Worm (Caenorhabditis elegans) whole organism, L1 larva: ENCODE measurements around the gene nspd-2.

Source experiments
- C04F5.9 ChIP-seq: sonication (generic microtip); optimal IDR thresholded peaks from 2 replicates; lab custom pipeline; 2016; ENCODE audit warnings: missing genetic modification characterization, missing compliant biosample characterization
- Y116A8C.19 ChIP-seq: sonication (generic microtip); optimal IDR thresholded peaks from 2 replicates; lab custom pipeline; 2016; ENCODE audit warnings: missing compliant biosample characterization, missing genetic modification characterization, borderline replicate concordance
- aha-1 ChIP-seq: fragments of 150-350 bp; optimal IDR thresholded peaks from 2 replicates; lab custom pipeline; 2014; ENCODE audit warnings: missing biosample characterization, missing genetic modification characterization
- ama-1 ChIP-seq: fragments of 150-350 bp; optimal IDR thresholded peaks from 2 replicates; lab custom pipeline; 2014
- ceh-8 ChIP-seq: fragments of 200-800 bp; sonication (Bioruptor generic); optimal IDR thresholded peaks from 2 replicates; lab custom pipeline; 2018; ENCODE audit warnings: mild to moderate bottlenecking, missing genetic modification characterization, moderate library complexity, missing compliant biosample characterization
- ceh-82 ChIP-seq, 3 experiments: fragments of 150-350 bp in 1 of 3; sonication (generic microtip) in 2 of 3; optimal IDR thresholded peaks; 2 replicates each; lab custom pipeline; 2014 to 2017; ENCODE audit warnings: missing biosample characterization in 3 of 3, missing genetic modification characterization in 3 of 3
- ceh-90 ChIP-seq: sonication (generic microtip); optimal IDR thresholded peaks from 2 replicates; lab custom pipeline; 2016; ENCODE audit warnings: missing genetic modification characterization, missing compliant biosample characterization
- dsc-1 ChIP-seq: sonication (generic microtip); optimal IDR thresholded peaks from 2 replicates; lab custom pipeline; 2016; ENCODE audit warnings: mild to moderate bottlenecking, missing genetic modification characterization, missing compliant biosample characterization
- efl-1 ChIP-seq, 4 experiments: fragments of 150-350 bp; optimal IDR thresholded peaks in 3 of 4; peaks in 1 of 4; 1 replicate in 1 of 4; 2 replicates in 3 of 4; lab custom pipeline; 2014; ENCODE audit warnings: missing biosample characterization in 2 of 4, missing genetic modification characterization in 2 of 4, missing genetic modification reagents in 2 of 4
- efl-3 ChIP-seq: fragments of 200-800 bp; sonication (Bioruptor generic); optimal IDR thresholded peaks from 2 replicates; lab custom pipeline; 2018; ENCODE audit warnings: mild to moderate bottlenecking, missing genetic modification characterization, missing compliant biosample characterization
- egl-13 ChIP-seq: sonication (generic microtip); optimal IDR thresholded peaks from 2 replicates; lab custom pipeline; 2016; ENCODE audit warnings: missing genotype, missing genetic modification reagents, missing genetic modification characterization, missing compliant biosample characterization
- elt-3 ChIP-seq, 6 experiments: fragments of 150-350 bp in 1 of 6; sonication (generic microtip); optimal IDR thresholded peaks; 2 replicates each; lab custom pipeline; 2017 to 2018; ENCODE audit warnings: missing biosample characterization in 6 of 6, missing genetic modification characterization in 6 of 6, inconsistent platforms in 1 of 6
- fkh-10 ChIP-seq: sonication (generic microtip); optimal IDR thresholded peaks from 2 replicates; lab custom pipeline; 2017; ENCODE audit warnings: missing biosample characterization, missing genetic modification reagents, missing genetic modification characterization
- fkh-8 ChIP-seq: sonication (generic microtip); optimal IDR thresholded peaks from 2 replicates; lab custom pipeline; 2016; ENCODE audit warnings: mild to moderate bottlenecking, missing genetic modification characterization, missing compliant biosample characterization
- hlh-17 ChIP-seq: fragments of 200-800 bp; sonication (Bioruptor generic); optimal IDR thresholded peaks from 2 replicates; lab custom pipeline; 2018; ENCODE audit warnings: missing genetic modification characterization, mild to moderate bottlenecking, missing compliant biosample characterization, moderate library complexity, borderline replicate concordance
- hlh-4 ChIP-seq: sonication (generic microtip); optimal IDR thresholded peaks from 2 replicates; lab custom pipeline; 2016; ENCODE audit warnings: mild to moderate bottlenecking, missing genetic modification characterization, missing compliant biosample characterization
- hpl-2 ChIP-seq: fragments of 150-350 bp; optimal IDR thresholded peaks from 2 replicates; lab custom pipeline; 2014; ENCODE audit warnings: missing biosample characterization, missing genetic modification reagents, missing genetic modification characterization
- isw-1 ChIP-seq: fragments of 200-800 bp; sonication (Bioruptor generic); IDR thresholded peaks from 2 replicates; pipeline ENCODE4 v1.3.6; 2022; ENCODE audit warnings: missing genetic modification characterization, missing compliant biosample characterization
- lin-13 ChIP-seq: fragments of 150-350 bp; optimal IDR thresholded peaks from 2 replicates; lab custom pipeline; 2014; ENCODE audit warnings: missing biosample characterization, missing genetic modification reagents, missing genetic modification characterization
- lin-14 ChIP-seq: fragments of 200-800 bp; sonication (Bioruptor generic); optimal IDR thresholded peaks from 2 replicates; lab custom pipeline; 2018; ENCODE audit warnings: mild to moderate bottlenecking, missing genetic modification characterization, moderate library complexity, missing compliant biosample characterization
- lin-15B ChIP-seq: fragments of 150-350 bp; sonication (generic microtip); optimal IDR thresholded peaks from 3 replicates; lab custom pipeline; 2014; ENCODE audit warnings: missing biosample characterization, missing genetic modification characterization
- lin-35 ChIP-seq, 2 experiments: fragments of 150-350 bp; optimal IDR thresholded peaks; 2 replicates each; lab custom pipeline; 2014; ENCODE audit warnings: missing biosample characterization in 2 of 2, missing genetic modification characterization in 2 of 2, missing genetic modification reagents in 2 of 2
- lir-3 ChIP-seq: sonication (generic microtip); optimal IDR thresholded peaks from 2 replicates; lab custom pipeline; 2016; ENCODE audit warnings: mild to moderate bottlenecking, missing genetic modification characterization, moderate library complexity, missing compliant biosample characterization; ENCODE audit not compliant: poor library complexity
- lsy-2 ChIP-seq, 2 experiments: fragments of 150-350 bp; optimal IDR thresholded peaks; 2 replicates each; lab custom pipeline; 2014; ENCODE audit warnings: missing biosample characterization in 2 of 2, missing genetic modification characterization in 2 of 2
- mab-9 ChIP-seq: fragments of 200-800 bp; sonication (Bioruptor generic); IDR thresholded peaks from 2 replicates; pipeline ENCODE4 v1.3.6; 2022; ENCODE audit warnings: missing genetic modification reagents, missing genetic modification characterization, missing compliant biosample characterization
- mep-1 ChIP-seq: fragments of 150-350 bp; optimal IDR thresholded peaks from 2 replicates; lab custom pipeline; 2014; ENCODE audit warnings: missing biosample characterization, missing genetic modification characterization
- nhr-11 ChIP-seq: fragments of 150-350 bp; optimal IDR thresholded peaks from 2 replicates; lab custom pipeline; 2014; ENCODE audit warnings: missing biosample characterization, missing genetic modification characterization
- nhr-12 ChIP-seq: sonication (generic microtip); optimal IDR thresholded peaks from 2 replicates; lab custom pipeline; 2017; ENCODE audit warnings: missing biosample characterization, missing genetic modification characterization
- nhr-19 ChIP-seq: fragments of 200-800 bp; sonication (Bioruptor generic); conservative IDR thresholded peaks from 2 replicates; pipeline ENCODE4 v1.3.6; 2022; ENCODE audit warnings: missing genetic modification characterization, missing compliant biosample characterization
- nhr-20 ChIP-seq: sonication (generic microtip); optimal IDR thresholded peaks from 2 replicates; lab custom pipeline; 2016; ENCODE audit warnings: mild to moderate bottlenecking, missing genetic modification characterization, missing compliant biosample characterization
- nhr-237 ChIP-seq: fragments of 150-350 bp; optimal IDR thresholded peaks from 2 replicates; lab custom pipeline; 2014; ENCODE audit warnings: missing biosample characterization, missing genetic modification characterization
- nhr-28 ChIP-seq: fragments of 150-350 bp; optimal IDR thresholded peaks from 2 replicates; lab custom pipeline; 2014; ENCODE audit warnings: missing biosample characterization, missing genetic modification characterization
- nhr-47 ChIP-seq: sonication (generic microtip); optimal IDR thresholded peaks from 2 replicates; lab custom pipeline; 2016; ENCODE audit warnings: mild to moderate bottlenecking, missing genetic modification characterization, moderate library complexity, missing compliant biosample characterization
- nhr-76 ChIP-seq: sonication (generic microtip); optimal IDR thresholded peaks from 2 replicates; lab custom pipeline; 2017; ENCODE audit warnings: missing biosample characterization, missing genetic modification characterization
- nhr-84 ChIP-seq: sonication (generic microtip); optimal IDR thresholded peaks from 2 replicates; lab custom pipeline; 2017; ENCODE audit warnings: missing biosample characterization, missing genetic modification characterization
- nhr-85 ChIP-seq: sonication (generic microtip); peaks from one replicate; lab custom pipeline; 2016; ENCODE audit warnings: missing genetic modification characterization, inconsistent platforms, missing compliant biosample characterization
- pag-3 ChIP-seq: sonication (generic microtip); optimal IDR thresholded peaks from 2 replicates; lab custom pipeline; 2017; ENCODE audit warnings: missing genetic modification characterization, mild to moderate bottlenecking, missing compliant biosample characterization, antibody characterized with exemption, borderline replicate concordance; ENCODE audit not compliant: insufficient read depth
- pqm-1 ChIP-seq: sonication (generic microtip); optimal IDR thresholded peaks from 3 replicates; lab custom pipeline; 2017; ENCODE audit warnings: missing biosample characterization, missing genetic modification characterization
- rnt-1 ChIP-seq: sonication (generic microtip); optimal IDR thresholded peaks from 2 replicates; lab custom pipeline; 2016; ENCODE audit warnings: mild to moderate bottlenecking, missing genetic modification characterization, moderate library complexity, missing compliant biosample characterization
- snpc-4 ChIP-seq: fragments of 150-350 bp; optimal IDR thresholded peaks from 2 replicates; lab custom pipeline; 2014; ENCODE audit warnings: missing biosample characterization, missing genetic modification characterization
- snu-23 ChIP-seq: sonication (generic microtip); optimal IDR thresholded peaks from 2 replicates; lab custom pipeline; 2016; ENCODE audit warnings: missing genetic modification characterization, missing compliant biosample characterization
- sptf-1 ChIP-seq: fragments of 150-350 bp; optimal IDR thresholded peaks from 2 replicates; lab custom pipeline; 2014; ENCODE audit warnings: missing biosample characterization, missing genetic modification characterization
- swsn-7 ChIP-seq: sonication (generic microtip); optimal IDR thresholded peaks from 2 replicates; lab custom pipeline; 2016; ENCODE audit warnings: missing genetic modification characterization, missing compliant biosample characterization
- tlp-1 ChIP-seq: fragments of 150-350 bp; optimal IDR thresholded peaks from 2 replicates; lab custom pipeline; 2014; ENCODE audit warnings: missing biosample characterization, missing genetic modification characterization
- unc-130 ChIP-seq: fragments of 150-350 bp; optimal IDR thresholded peaks from 2 replicates; lab custom pipeline; 2017; ENCODE audit warnings: missing biosample characterization, missing genetic modification characterization, inconsistent platforms
- unc-86 ChIP-seq: sonication (generic microtip); optimal IDR thresholded peaks from 2 replicates; lab custom pipeline; 2016; ENCODE audit warnings: missing genetic modification characterization, missing compliant biosample characterization
- vab-15 ChIP-seq: sonication (generic microtip); optimal IDR thresholded peaks from 2 replicates; lab custom pipeline; 2017; ENCODE audit warnings: missing genotype, mild to moderate bottlenecking, missing genetic modification characterization, missing compliant biosample characterization
- zip-4 ChIP-seq: fragments of 200-800 bp; sonication (Bioruptor generic); optimal IDR thresholded peaks from 2 replicates; lab custom pipeline; 2018; ENCODE audit warnings: mild to moderate bottlenecking, missing genetic modification characterization, moderate library complexity, missing compliant biosample characterization
- ztf-11 ChIP-seq, 2 experiments: sonication (generic microtip); optimal IDR thresholded peaks; 2 replicates each; lab custom pipeline; 2016 to 2017; ENCODE audit warnings: missing genetic modification characterization in 2 of 2, missing biosample characterization in 1 of 2, missing compliant biosample characterization in 1 of 2
- ztf-4 ChIP-seq: fragments of 150-350 bp; optimal IDR thresholded peaks from 2 replicates; lab custom pipeline; 2014; ENCODE audit warnings: missing biosample characterization, missing genetic modification characterization

The nspd-2 gene

DNA sequence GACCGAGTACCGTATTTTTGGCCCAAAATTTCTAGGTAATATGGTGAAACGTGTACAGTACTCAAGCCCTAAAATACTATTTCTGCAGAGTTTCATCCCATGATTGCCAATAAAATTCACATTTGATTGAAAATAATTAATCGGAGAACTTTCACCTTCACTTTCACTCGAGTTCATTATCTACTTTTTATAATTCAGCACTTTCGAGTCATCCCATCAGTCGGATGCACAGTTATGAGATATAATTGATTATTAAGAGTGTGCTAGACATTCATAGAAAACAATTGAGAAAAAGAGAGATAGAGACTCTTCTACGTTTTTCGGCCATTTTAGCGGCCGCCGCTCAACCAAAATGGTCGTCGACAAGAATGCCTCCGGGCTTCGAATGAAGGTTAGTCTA lies 41.1 kb upstream of the nspd-2 start, which contains the start of gene fat-3 (continued):
- TF ChIP-seq Y116A8C.19 = no peak
- TF ChIP-seq hlh-17 (GFP tag; lab: Kevin White, UChicago) = no peak
- TF ChIP-seq lsy-2 (tag; optimal IDR thresholded peaks at IDR 0.05; lab: Kevin White, UChicago) = peak in 1 of 2 experiments; percentile 44
- no peak for TF ChIP-seq ceh-8 (GFP tag; lab: Kevin White, UChicago)
- no peak for TF ChIP-seq nhr-19 (GFP tag; lab: Robert Waterston, UW)
- TF ChIP-seq ceh-90 (tag; lab: Kevin White, UChicago) = no peak

DNA sequence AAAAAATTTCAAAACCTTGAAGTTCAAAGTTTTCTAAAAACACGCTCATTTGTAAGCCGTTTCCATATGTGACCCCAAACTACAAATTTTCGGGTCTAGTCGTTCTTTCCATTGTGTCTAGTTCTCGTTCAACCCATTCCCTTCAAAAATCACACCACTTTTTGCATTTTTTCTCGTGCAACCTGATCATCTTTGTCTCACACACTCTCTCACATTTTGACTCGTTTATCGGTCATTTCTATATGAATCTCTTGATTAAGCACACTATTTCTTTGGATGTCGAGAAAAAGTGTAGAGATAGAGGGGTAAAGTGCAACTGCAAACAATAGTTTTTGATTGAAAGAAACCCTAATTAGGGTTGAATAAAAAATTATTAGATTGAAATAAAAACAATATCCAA lies 40.3 kb upstream of the nspd-2 start:
- TF ChIP-seq nhr-84 (tag; lab: Kevin White, UChicago) (no peak), ztf-11 (tag; optimal IDR thresholded peaks at IDR 0.05; lab: Kevin White, UChicago) (no peak), lin-35 (GFP tag; optimal IDR thresholded peaks at IDR 0.05; lab: Kevin White, UChicago) (peak in 1 of 2 experiments; percentile 70), lin-15B (tag; lab: Kevin White, UChicago) (no peak), C04F5.9 (tag; lab: Kevin White, UChicago) (no peak), nhr-20 (tag; lab: Kevin White, UChicago) (peak; percentile 90), nhr-11 (tag; lab: Kevin White, UChicago) (no peak), fkh-10 (GFP tag; lab: Kevin White, UChicago) (no peak), snpc-4 (no peak), ztf-4 (tag; lab: Kevin White, UChicago) (peak; percentile 31), isw-1 (GFP tag; lab: Robert Waterston, UW) (no peak), unc-86 (no peak), snu-23 (peak; percentile 82), nhr-12 (no peak), pqm-1 (no peak), Y116A8C.19 (no peak), nhr-19 (GFP tag; lab: Robert Waterston, UW) (peak; percentile 67), vab-15 (tag; lab: Kevin White, UChicago) (no peak), fkh-8 (tag; lab: Kevin White, UChicago) (no peak), hlh-17 (GFP tag; lab: Kevin White, UChicago) (no peak), zip-4 (no peak), nhr-76 (no peak), lin-13 (GFP tag; lab: Kevin White, UChicago) (peak; percentile 15), nhr-85 (tag; lab: Kevin White, UChicago) (peak; percentile 87), swsn-7 (tag; lab: Kevin White, UChicago) (peak; percentile 32), lir-3 (tag; lab: Kevin White, UChicago) (peak; percentile 34), unc-130 (no peak), nhr-47 (tag; lab: Kevin White, UChicago) (peak; percentile 30), efl-1 (optimal IDR thresholded peaks at IDR 0.05; lab: Kevin White, UChicago) (peak; percentile 39 to 54), efl-1 (GFP tag; optimal IDR thresholded peaks at IDR 0.05 in 1 of 2; lab: Kevin White, UChicago) (peak; percentile 34 to 94), elt-3 (tag; optimal IDR thresholded peaks at IDR 0.05; lab: Kevin White, UChicago) (peak in 3 of 6 experiments; percentile 5 to 56 (median 33)), nhr-237 (tag; lab: Kevin White, UChicago) (peak; percentile 2), ceh-82 (tag; optimal IDR thresholded peaks at IDR 0.05; lab: Kevin White, UChicago) (peak in 1 of 3 experiments; percentile 18), hpl-2 (GFP tag; lab: Kevin White, UChicago) (no peak), dsc-1 (tag; lab: Kevin White, UChicago) (peak; percentile 29), nhr-28 (tag; lab: Kevin White, UChicago) (no peak), mep-1 (tag; lab: Kevin White, UChicago) (peak; percentile 87), ama-1 (lab: Kevin White, UChicago) (no peak), tlp-1 (tag; lab: Kevin White, UChicago) (no peak), efl-3 (GFP tag; lab: Kevin White, UChicago) (no peak), hlh-4 (tag; lab: Kevin White, UChicago) (no peak), rnt-1 (peak; percentile 50), aha-1 (no peak), ceh-8 (GFP tag; lab: Kevin White, UChicago) (no peak), ceh-90 (tag; lab: Kevin White, UChicago) (no peak), mab-9 (GFP tag; lab: Robert Waterston, UW) (no peak), sptf-1 (tag; lab: Kevin White, UChicago) (no peak), egl-13 (no peak), pag-3 (tag; lab: Kevin White, UChicago) (no peak), lin-14 (GFP tag; lab: Kevin White, UChicago) (peak; percentile 85)
